Worm (Caenorhabditis elegans) whole organism, mixed stage, embryonic: ENCODE results near the gene dhs-8.

Experiments
- bed-3 ChIP-seq: fragments of 200-800 bp; sonication (Bioruptor generic); optimal IDR thresholded peaks from 3 replicates; lab custom pipeline; 2018; ENCODE audit warnings: mild to moderate bottlenecking, missing genetic modification characterization, moderate library complexity, missing compliant biosample characterization
- blmp-1 ChIP-seq: fragments of 150-350 bp; optimal IDR thresholded peaks from 2 replicates; lab custom pipeline; 2014; ENCODE audit warnings: missing biosample characterization, missing genetic modification characterization
- ceh-39 ChIP-seq: fragments of 150-350 bp; optimal IDR thresholded peaks from 2 replicates; lab custom pipeline; 2014; ENCODE audit warnings: missing biosample characterization, missing genetic modification characterization
- ceh-43 ChIP-seq: fragments of 200-800 bp; sonication (Bioruptor generic); optimal IDR thresholded peaks from 2 replicates; lab custom pipeline; 2018; ENCODE audit warnings: mild to moderate bottlenecking, missing genetic modification characterization, moderate library complexity, missing compliant biosample characterization
- ces-1 ChIP-seq: fragments of 150-350 bp; optimal IDR thresholded peaks from 2 replicates; lab custom pipeline; 2014; ENCODE audit warnings: missing biosample characterization, missing genetic modification reagents, missing genetic modification characterization
- drap-1 ChIP-seq: fragments of 200-800 bp; sonication (Bioruptor generic); optimal IDR thresholded peaks from 3 replicates; lab custom pipeline; 2018; ENCODE audit warnings: mild to moderate bottlenecking, missing genetic modification characterization, missing compliant biosample characterization
- elt-1 ChIP-seq: sonication (generic microtip); optimal IDR thresholded peaks from 2 replicates; lab custom pipeline; 2017; ENCODE audit warnings: missing genetic modification characterization, mild to moderate bottlenecking, missing compliant biosample characterization, antibody characterized with exemption, moderate library complexity, borderline replicate concordance; ENCODE audit not compliant: insufficient read depth
- elt-3 ChIP-seq: fragments of 150-350 bp; optimal IDR thresholded peaks from 2 replicates; lab custom pipeline; 2014; ENCODE audit warnings: missing biosample characterization, missing genetic modification characterization
- flh-1 ChIP-seq: fragments of 200-800 bp; sonication (Bioruptor generic); optimal IDR thresholded peaks from 2 replicates; lab custom pipeline; 2018; ENCODE audit warnings: mild to moderate bottlenecking, missing genetic modification characterization, moderate library complexity, missing compliant biosample characterization
- hlh-1 ChIP-seq: fragments of 150-350 bp; optimal IDR thresholded peaks from 2 replicates; lab custom pipeline; 2014; ENCODE audit warnings: missing biosample characterization, missing genetic modification reagents, missing genetic modification characterization
- lin-13 ChIP-seq: fragments of 150-350 bp; optimal IDR thresholded peaks from 2 replicates; lab custom pipeline; 2014; ENCODE audit warnings: missing biosample characterization, missing genetic modification characterization
- lin-32 ChIP-seq: fragments of 200-800 bp; sonication (Bioruptor generic); optimal IDR thresholded peaks from 2 replicates; lab custom pipeline; 2018; ENCODE audit warnings: mild to moderate bottlenecking, missing genetic modification characterization, missing compliant biosample characterization
- lsy-2 ChIP-seq: fragments of 150-350 bp; optimal IDR thresholded peaks from 2 replicates; lab custom pipeline; 2014; ENCODE audit warnings: missing biosample characterization, missing genetic modification characterization
- mab-5 ChIP-seq: fragments of 150-350 bp; optimal IDR thresholded peaks from 2 replicates; lab custom pipeline; 2014; ENCODE audit warnings: missing biosample characterization, missing genetic modification characterization
- mep-1 ChIP-seq: fragments of 150-350 bp; optimal IDR thresholded peaks from 2 replicates; lab custom pipeline; 2017; ENCODE audit warnings: missing biosample characterization, missing genetic modification reagents, missing genetic modification characterization, inconsistent platforms
- nhr-12 ChIP-seq: fragments of 150-350 bp; optimal IDR thresholded peaks from 2 replicates; lab custom pipeline; 2014; ENCODE audit warnings: missing biosample characterization, missing genetic modification characterization
- nhr-2 ChIP-seq: fragments of 150-350 bp; optimal IDR thresholded peaks from 2 replicates; lab custom pipeline; 2014; ENCODE audit warnings: missing biosample characterization, missing genetic modification characterization
- nhr-237 ChIP-seq: fragments of 150-350 bp; optimal IDR thresholded peaks from 2 replicates; lab custom pipeline; 2014; ENCODE audit warnings: missing biosample characterization, missing genetic modification characterization
- nhr-28 ChIP-seq: fragments of 150-350 bp; optimal IDR thresholded peaks from 2 replicates; lab custom pipeline; 2014; ENCODE audit warnings: missing biosample characterization, missing genetic modification characterization
- nhr-76 ChIP-seq: sonication (generic microtip); optimal IDR thresholded peaks from 2 replicates; lab custom pipeline; 2017; ENCODE audit warnings: missing biosample characterization, missing genetic modification characterization
- pha-4 ChIP-seq: fragments of 150-350 bp; optimal IDR thresholded peaks from 2 replicates; lab custom pipeline; 2018; ENCODE audit warnings: missing biosample characterization, missing genetic modification reagents, missing genetic modification characterization
- sem-2 ChIP-seq: fragments of 200-800 bp; sonication (Bioruptor generic); optimal IDR thresholded peaks from 2 replicates; lab custom pipeline; 2018; ENCODE audit warnings: mild to moderate bottlenecking, missing genetic modification characterization, missing compliant biosample characterization
- snpc-4 ChIP-seq: fragments of 150-350 bp; optimal IDR thresholded peaks from 2 replicates; lab custom pipeline; 2014; ENCODE audit warnings: missing biosample characterization, missing genetic modification characterization
- sptf-1 ChIP-seq: sonication (generic microtip); optimal IDR thresholded peaks from 2 replicates; lab custom pipeline; 2017; ENCODE audit warnings: mild to moderate bottlenecking, missing genetic modification characterization, moderate library complexity, missing compliant biosample characterization
- tbx-8 ChIP-seq: fragments of 200-800 bp; sonication (Bioruptor generic); optimal IDR thresholded peaks from 2 replicates; lab custom pipeline; 2018; ENCODE audit warnings: mild to moderate bottlenecking, missing genetic modification characterization, moderate library complexity, missing compliant biosample characterization
- unc-120 ChIP-seq: sonication (generic microtip); optimal IDR thresholded peaks from 2 replicates; lab custom pipeline; 2017; ENCODE audit warnings: missing genetic modification characterization, missing compliant biosample characterization; ENCODE audit not compliant: poor library complexity, severe bottlenecking
- unc-62 ChIP-seq: fragments of 150-350 bp; optimal IDR thresholded peaks from 2 replicates; lab custom pipeline; 2014; ENCODE audit warnings: missing biosample characterization, missing genetic modification reagents, missing genetic modification characterization
- zip-8 ChIP-seq: fragments of 150-350 bp; optimal IDR thresholded peaks from 2 replicates; lab custom pipeline; 2014; ENCODE audit warnings: missing biosample characterization, missing genetic modification characterization
- ztf-11 ChIP-seq: fragments of 150-350 bp; optimal IDR thresholded peaks from 2 replicates; lab custom pipeline; 2014; ENCODE audit warnings: missing biosample characterization, missing genetic modification characterization

dhs-8 gene

ce11 chrII:14483813-14484212 is 14.0 kb upstream of the dhs-8 start:
- TF ChIP-seq ces-1 (GFP tag; lab: Kevin White, UChicago): no peak
- TF ChIP-seq nhr-76 (tag; lab: Kevin White, UChicago): no peak

- TF ChIP-seq lin-13 (peak; percentile 41), unc-120 (tag; lab: Kevin White, UChicago) (peak; percentile 30), flh-1 (no peak)
Measured at ce11 chrII:14488661-14489060, 9.2 kb upstream of the dhs-8 start, which contains the start of gene usp-14. Gene usp-14 (minus strand): TSS chrII:14488688.

- TF ChIP-seq ces-1 (GFP tag; lab: Kevin White, UChicago): no peak
- peak; percentile 58 for TF ChIP-seq blmp-1 (tag; lab: Kevin White, UChicago)
- TF ChIP-seq, all 35 proteins: peak for 1
Measured at ce11 chrII:14489407-14489806, 8.4 kb upstream of the dhs-8 start, which contains the start of gene vnut-1. Gene vnut-1 (plus strand): TSS chrII:14489802.

- TF ChIP-seq nhr-76 (tag; lab: Kevin White, UChicago) (no peak), nhr-2 (no peak), hlh-1 (tag; lab: Kevin White, UChicago) (no peak), sem-2 (GFP tag; lab: Kevin White, UChicago) (no peak), lsy-2 (tag; lab: Kevin White, UChicago) (no peak), drap-1 (no peak), tbx-8 (GFP tag; lab: Kevin White, UChicago) (no peak), lin-13 (no peak)
- TF ChIP-seq, all 35 proteins: peak for 0
Measured at ce11 chrII:14492592-14493196, 5.1 kb upstream of the dhs-8 start.

- TF ChIP-seq unc-62 (GFP tag; lab: Kevin White, UChicago) (no peak), mep-1 (tag; lab: Kevin White, UChicago) (no peak), elt-3 (tag; lab: Kevin White, UChicago) (no peak), mab-5 (tag; lab: Kevin White, UChicago) (no peak), nhr-2 (no peak), hlh-1 (tag; lab: Kevin White, UChicago) (no peak), nhr-76 (tag; lab: Kevin White, UChicago) (no peak), flh-1 (no peak)
Measured at ce11 chrII:14494014-14494413, 3.8 kb upstream of the dhs-8 start.

ce11 chrII:14494414-14494463 is 3.6 kb upstream of the dhs-8 start, which contains the start of gene cysl-2:
Gene cysl-2 (minus strand): TSS chrII:14494451.
- TF ChIP-seq sptf-1 (tag; lab: Kevin White, UChicago): no peak
- TF ChIP-seq drap-1: no peak
- no peak for TF ChIP-seq unc-120 (tag; lab: Kevin White, UChicago)
- TF ChIP-seq unc-62 (GFP tag; lab: Kevin White, UChicago): no peak
- TF ChIP-seq blmp-1 (tag; lab: Kevin White, UChicago): no peak
- no peak for TF ChIP-seq ces-1 (GFP tag; lab: Kevin White, UChicago)
- no peak for TF ChIP-seq nhr-12 (tag; lab: Kevin White, UChicago)
- no peak for TF ChIP-seq lin-32 (GFP tag; lab: Kevin White, UChicago)
- no peak for TF ChIP-seq nhr-28
- TF ChIP-seq bed-3 (GFP tag; lab: Kevin White, UChicago): no peak
- TF ChIP-seq flh-1: no peak
- no peak for TF ChIP-seq mab-5 (tag; lab: Kevin White, UChicago)
- no peak for TF ChIP-seq ztf-11 (tag; lab: Kevin White, UChicago)
- TF ChIP-seq elt-3 (tag; lab: Kevin White, UChicago): no peak
- TF ChIP-seq tbx-8 (GFP tag; lab: Kevin White, UChicago): no peak
- no peak for TF ChIP-seq nhr-2
- TF ChIP-seq ceh-39 (tag; lab: Kevin White, UChicago): no peak
- TF ChIP-seq zip-8 (tag; lab: Kevin White, UChicago): no peak
- no peak for TF ChIP-seq sem-2 (GFP tag; lab: Kevin White, UChicago)

- peak; percentile 85 for TF ChIP-seq elt-1 (tag; lab: Kevin White, UChicago)
- TF ChIP-seq nhr-12 (tag; lab: Kevin White, UChicago): no peak
Measured at ce11 chrII:14494464-14494863, 3.4 kb upstream of the dhs-8 start.

- no peak for TF ChIP-seq mab-5 (tag; lab: Kevin White, UChicago)
- TF ChIP-seq elt-1 (tag; lab: Kevin White, UChicago): no peak
- TF ChIP-seq lin-32 (GFP tag; lab: Kevin White, UChicago): no peak
- no peak for TF ChIP-seq snpc-4
- TF ChIP-seq nhr-12 (tag; lab: Kevin White, UChicago): no peak
- no peak for TF ChIP-seq sem-2 (GFP tag; lab: Kevin White, UChicago)
- TF ChIP-seq mep-1 (tag; lab: Kevin White, UChicago): no peak
- no peak for TF ChIP-seq drap-1
- no peak for TF ChIP-seq ztf-11 (tag; lab: Kevin White, UChicago)
- TF ChIP-seq nhr-28: no peak
- TF ChIP-seq elt-3 (tag; lab: Kevin White, UChicago): no peak
- TF ChIP-seq bed-3 (GFP tag; lab: Kevin White, UChicago): no peak
- TF ChIP-seq ceh-43 (GFP tag; lab: Kevin White, UChicago): no peak
- TF ChIP-seq ces-1 (GFP tag; lab: Kevin White, UChicago): no peak
- TF ChIP-seq pha-4 (tag; lab: Kevin White, UChicago): no peak
- no peak for TF ChIP-seq nhr-237
- no peak for TF ChIP-seq nhr-2
- TF ChIP-seq unc-62 (GFP tag; lab: Kevin White, UChicago): no peak
Measured at ce11 chrII:14495341-14495740, 2.5 kb upstream of the dhs-8 start.
